Worm (Caenorhabditis elegans) whole organism, mixed stage, embryonic: ENCODE data around the gene pho-9.

Experiments
- blmp-1 ChIP-seq: fragments of 150-350 bp; optimal IDR thresholded peaks from 2 replicates; lab custom pipeline; 2014; ENCODE audit warnings: missing biosample characterization, missing genetic modification characterization
- ces-1 ChIP-seq: fragments of 150-350 bp; optimal IDR thresholded peaks from 2 replicates; lab custom pipeline; 2014; ENCODE audit warnings: missing biosample characterization, missing genetic modification reagents, missing genetic modification characterization
- drap-1 ChIP-seq: fragments of 200-800 bp; sonication (Bioruptor generic); optimal IDR thresholded peaks from 3 replicates; lab custom pipeline; 2018; ENCODE audit warnings: mild to moderate bottlenecking, missing genetic modification characterization, missing compliant biosample characterization
- elt-1 ChIP-seq: sonication (generic microtip); optimal IDR thresholded peaks from 2 replicates; lab custom pipeline; 2017; ENCODE audit warnings: missing genetic modification characterization, mild to moderate bottlenecking, missing compliant biosample characterization, antibody characterized with exemption, moderate library complexity, borderline replicate concordance; ENCODE audit not compliant: insufficient read depth
- elt-3 ChIP-seq: fragments of 150-350 bp; optimal IDR thresholded peaks from 2 replicates; lab custom pipeline; 2014; ENCODE audit warnings: missing biosample characterization, missing genetic modification characterization
- lsy-2 ChIP-seq: fragments of 150-350 bp; optimal IDR thresholded peaks from 2 replicates; lab custom pipeline; 2014; ENCODE audit warnings: missing biosample characterization, missing genetic modification characterization
- mab-5 ChIP-seq: fragments of 150-350 bp; optimal IDR thresholded peaks from 2 replicates; lab custom pipeline; 2014; ENCODE audit warnings: missing biosample characterization, missing genetic modification characterization
- mep-1 ChIP-seq: fragments of 150-350 bp; optimal IDR thresholded peaks from 2 replicates; lab custom pipeline; 2017; ENCODE audit warnings: missing biosample characterization, missing genetic modification reagents, missing genetic modification characterization, inconsistent platforms
- nhr-12 ChIP-seq: fragments of 150-350 bp; optimal IDR thresholded peaks from 2 replicates; lab custom pipeline; 2014; ENCODE audit warnings: missing biosample characterization, missing genetic modification characterization
- nhr-237 ChIP-seq: fragments of 150-350 bp; optimal IDR thresholded peaks from 2 replicates; lab custom pipeline; 2014; ENCODE audit warnings: missing biosample characterization, missing genetic modification characterization
- nhr-28 ChIP-seq: fragments of 150-350 bp; optimal IDR thresholded peaks from 2 replicates; lab custom pipeline; 2014; ENCODE audit warnings: missing biosample characterization, missing genetic modification characterization
- nhr-76 ChIP-seq: sonication (generic microtip); optimal IDR thresholded peaks from 2 replicates; lab custom pipeline; 2017; ENCODE audit warnings: missing biosample characterization, missing genetic modification characterization
- snpc-4 ChIP-seq: fragments of 150-350 bp; optimal IDR thresholded peaks from 2 replicates; lab custom pipeline; 2014; ENCODE audit warnings: missing biosample characterization, missing genetic modification characterization
- unc-62 ChIP-seq: fragments of 150-350 bp; optimal IDR thresholded peaks from 2 replicates; lab custom pipeline; 2014; ENCODE audit warnings: missing biosample characterization, missing genetic modification reagents, missing genetic modification characterization

DNA sequence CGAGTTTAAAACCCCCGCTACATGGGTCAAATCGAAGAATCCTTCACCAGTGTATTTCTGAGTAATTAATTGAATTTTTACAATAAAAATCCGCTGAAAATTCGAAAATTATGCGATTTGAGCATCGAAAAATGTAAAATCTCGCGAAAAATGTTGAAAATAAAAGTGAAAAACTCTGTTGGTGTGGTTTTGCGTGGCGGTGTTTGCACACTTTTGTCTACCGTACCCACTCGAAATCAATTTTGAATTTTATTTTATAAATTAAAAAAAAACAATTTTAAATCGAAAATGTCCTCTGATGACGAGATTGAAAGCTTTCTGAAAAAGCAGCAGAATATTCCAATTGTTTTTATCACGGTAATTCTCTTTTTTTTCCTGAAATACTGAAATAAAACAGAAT lies 20.2 kb upstream of the pho-9 start, which contains the start of gene Y71H2AM.6:
- TF ChIP-seq snpc-4 (tag; lab: Kevin White, UChicago) (no peak), nhr-28 (no peak), ces-1 (peak; percentile 79), elt-1 (no peak), lsy-2 (tag; lab: Kevin White, UChicago) (peak; percentile 98), nhr-12 (tag; lab: Kevin White, UChicago) (no peak), drap-1 (GFP tag; lab: Kevin White, UChicago) (no peak), nhr-76 (tag; lab: Kevin White, UChicago) (no peak), blmp-1 (tag; lab: Kevin White, UChicago) (no peak), mab-5 (tag; lab: Kevin White, UChicago) (no peak), unc-62 (GFP tag; lab: Kevin White, UChicago) (no peak), mep-1 (no peak), nhr-237 (peak; percentile 21), elt-3 (no peak)
